Worm (Caenorhabditis elegans) whole organism, L1 larva: ENCODE data around the gene osm-11.

ENCODE experiments used
- F16B12.6 ChIP-seq: fragments of 150-350 bp; optimal IDR thresholded peaks from 2 replicates; lab custom pipeline; 2014; ENCODE audit warnings: missing biosample characterization, missing genetic modification characterization
- ceh-8 ChIP-seq: fragments of 200-800 bp; sonication (Bioruptor generic); optimal IDR thresholded peaks from 2 replicates; lab custom pipeline; 2018; ENCODE audit warnings: mild to moderate bottlenecking, missing genetic modification characterization, moderate library complexity, missing compliant biosample characterization
- ceh-82 ChIP-seq, 3 experiments: fragments of 150-350 bp in 1 of 3; sonication (generic microtip) in 2 of 3; optimal IDR thresholded peaks; 2 replicates each; lab custom pipeline; 2014 to 2017; ENCODE audit warnings: missing biosample characterization in 3 of 3, missing genetic modification characterization in 3 of 3
- dpl-1 ChIP-seq, 3 experiments: fragments of 150-350 bp in 2 of 3; sonication (generic microtip) in 1 of 3; optimal IDR thresholded peaks; 2 replicates each; lab custom pipeline; 2014 to 2017; ENCODE audit warnings: missing biosample characterization in 3 of 3, missing genetic modification characterization in 3 of 3, missing genetic modification reagents in 3 of 3
- dsc-1 ChIP-seq: sonication (generic microtip); optimal IDR thresholded peaks from 2 replicates; lab custom pipeline; 2016; ENCODE audit warnings: mild to moderate bottlenecking, missing genetic modification characterization, missing compliant biosample characterization
- egl-13 ChIP-seq: sonication (generic microtip); optimal IDR thresholded peaks from 2 replicates; lab custom pipeline; 2016; ENCODE audit warnings: missing genotype, missing genetic modification reagents, missing genetic modification characterization, missing compliant biosample characterization
- elt-3 ChIP-seq, 6 experiments: fragments of 150-350 bp in 1 of 6; sonication (generic microtip); optimal IDR thresholded peaks; 2 replicates each; lab custom pipeline; 2017 to 2018; ENCODE audit warnings: missing biosample characterization in 6 of 6, missing genetic modification characterization in 6 of 6, inconsistent platforms in 1 of 6
- ets-5 ChIP-seq: fragments of 200-800 bp; sonication (Bioruptor generic); IDR thresholded peaks from 2 replicates; pipeline ENCODE4 v1.3.6; 2022; ENCODE audit warnings: missing genetic modification characterization, missing compliant biosample characterization
- fkh-4 ChIP-seq: sonication (generic microtip); optimal IDR thresholded peaks from 2 replicates; lab custom pipeline; 2016; ENCODE audit warnings: missing compliant biosample characterization, missing genetic modification characterization, borderline replicate concordance
- fkh-8 ChIP-seq: sonication (generic microtip); optimal IDR thresholded peaks from 2 replicates; lab custom pipeline; 2016; ENCODE audit warnings: mild to moderate bottlenecking, missing genetic modification characterization, missing compliant biosample characterization
- grh-1 ChIP-seq: fragments of 200-800 bp; sonication (Bioruptor generic); IDR thresholded peaks from 2 replicates; pipeline ENCODE4 v1.3.6; 2022; ENCODE audit warnings: missing genetic modification reagents, missing genetic modification characterization, missing compliant biosample characterization
- hlh-4 ChIP-seq: sonication (generic microtip); optimal IDR thresholded peaks from 2 replicates; lab custom pipeline; 2016; ENCODE audit warnings: mild to moderate bottlenecking, missing genetic modification characterization, missing compliant biosample characterization
- irx-1 ChIP-seq: sonication (generic microtip); optimal IDR thresholded peaks from 2 replicates; lab custom pipeline; 2016; ENCODE audit warnings: missing genetic modification characterization, missing compliant biosample characterization
- isw-1 ChIP-seq: fragments of 200-800 bp; sonication (Bioruptor generic); IDR thresholded peaks from 2 replicates; pipeline ENCODE4 v1.3.6; 2022; ENCODE audit warnings: missing genetic modification characterization, missing compliant biosample characterization
- jun-1 ChIP-seq: fragments of 150-350 bp; optimal IDR thresholded peaks from 2 replicates; lab custom pipeline; 2014; ENCODE audit warnings: missing biosample characterization, missing genetic modification reagents, missing genetic modification characterization
- lin-35 ChIP-seq, 2 experiments: fragments of 150-350 bp; optimal IDR thresholded peaks; 2 replicates each; lab custom pipeline; 2014; ENCODE audit warnings: missing biosample characterization in 2 of 2, missing genetic modification characterization in 2 of 2, missing genetic modification reagents in 2 of 2
- lin-39 ChIP-seq: fragments of 150-350 bp; optimal IDR thresholded peaks from 2 replicates; lab custom pipeline; 2014; ENCODE audit warnings: missing biosample characterization, missing genetic modification reagents, missing genetic modification characterization
- lir-3 ChIP-seq: sonication (generic microtip); optimal IDR thresholded peaks from 2 replicates; lab custom pipeline; 2016; ENCODE audit warnings: mild to moderate bottlenecking, missing genetic modification characterization, moderate library complexity, missing compliant biosample characterization; ENCODE audit not compliant: poor library complexity
- mab-9 ChIP-seq: fragments of 200-800 bp; sonication (Bioruptor generic); IDR thresholded peaks from 2 replicates; pipeline ENCODE4 v1.3.6; 2022; ENCODE audit warnings: missing genetic modification reagents, missing genetic modification characterization, missing compliant biosample characterization
- mdl-1 ChIP-seq, 2 experiments: fragments of 150-350 bp; optimal IDR thresholded peaks; 2 replicates each; lab custom pipeline; 2014 to 2017; ENCODE audit warnings: missing biosample characterization in 2 of 2, missing genetic modification characterization in 2 of 2, inconsistent platforms in 1 of 2
- mep-1 ChIP-seq: fragments of 150-350 bp; optimal IDR thresholded peaks from 2 replicates; lab custom pipeline; 2014; ENCODE audit warnings: missing biosample characterization, missing genetic modification characterization
- nhr-11 ChIP-seq: fragments of 150-350 bp; optimal IDR thresholded peaks from 2 replicates; lab custom pipeline; 2014; ENCODE audit warnings: missing biosample characterization, missing genetic modification characterization
- nhr-19 ChIP-seq: fragments of 200-800 bp; sonication (Bioruptor generic); conservative IDR thresholded peaks from 2 replicates; pipeline ENCODE4 v1.3.6; 2022; ENCODE audit warnings: missing genetic modification characterization, missing compliant biosample characterization
- nhr-237 ChIP-seq: fragments of 150-350 bp; optimal IDR thresholded peaks from 2 replicates; lab custom pipeline; 2014; ENCODE audit warnings: missing biosample characterization, missing genetic modification characterization
- nhr-71 ChIP-seq: sonication (generic microtip); optimal IDR thresholded peaks from 2 replicates; lab custom pipeline; 2016; ENCODE audit warnings: mild to moderate bottlenecking, missing genetic modification characterization, moderate library complexity, missing compliant biosample characterization
- nhr-76 ChIP-seq: sonication (generic microtip); optimal IDR thresholded peaks from 2 replicates; lab custom pipeline; 2017; ENCODE audit warnings: missing biosample characterization, missing genetic modification characterization
- nhr-77 ChIP-seq: fragments of 150-350 bp; optimal IDR thresholded peaks from 2 replicates; lab custom pipeline; 2014; ENCODE audit warnings: missing biosample characterization, missing genetic modification characterization
- nhr-85 ChIP-seq: sonication (generic microtip); peaks from one replicate; lab custom pipeline; 2016; ENCODE audit warnings: missing genetic modification characterization, inconsistent platforms, missing compliant biosample characterization
- nhr-90 ChIP-seq: sonication (generic microtip); optimal IDR thresholded peaks from 2 replicates; lab custom pipeline; 2016; ENCODE audit warnings: mild to moderate bottlenecking, missing genetic modification characterization, missing compliant biosample characterization; ENCODE audit not compliant: poor library complexity
- skn-1 ChIP-seq: fragments of 150-350 bp; optimal IDR thresholded peaks from 2 replicates; lab custom pipeline; 2014; ENCODE audit warnings: missing biosample characterization, missing genetic modification characterization
- snpc-4 ChIP-seq: fragments of 150-350 bp; optimal IDR thresholded peaks from 2 replicates; lab custom pipeline; 2014; ENCODE audit warnings: missing biosample characterization, missing genetic modification characterization
- snu-23 ChIP-seq: sonication (generic microtip); optimal IDR thresholded peaks from 2 replicates; lab custom pipeline; 2016; ENCODE audit warnings: missing genetic modification characterization, missing compliant biosample characterization
- sptf-1 ChIP-seq: fragments of 150-350 bp; optimal IDR thresholded peaks from 2 replicates; lab custom pipeline; 2014; ENCODE audit warnings: missing biosample characterization, missing genetic modification characterization
- swsn-7 ChIP-seq: sonication (generic microtip); optimal IDR thresholded peaks from 2 replicates; lab custom pipeline; 2016; ENCODE audit warnings: missing genetic modification characterization, missing compliant biosample characterization
- tbx-2 ChIP-seq: sonication (generic microtip); optimal IDR thresholded peaks from 2 replicates; lab custom pipeline; 2016; ENCODE audit warnings: missing genetic modification characterization, missing compliant biosample characterization
- unc-130 ChIP-seq: fragments of 150-350 bp; optimal IDR thresholded peaks from 2 replicates; lab custom pipeline; 2017; ENCODE audit warnings: missing biosample characterization, missing genetic modification characterization, inconsistent platforms
- unc-98 ChIP-seq: fragments of 200-800 bp; sonication (Bioruptor generic); IDR thresholded peaks from 2 replicates; pipeline ENCODE4 v1.3.6; 2022; ENCODE audit warnings: missing genetic modification characterization, missing compliant biosample characterization
- vab-15 ChIP-seq: sonication (generic microtip); optimal IDR thresholded peaks from 2 replicates; lab custom pipeline; 2017; ENCODE audit warnings: missing genotype, mild to moderate bottlenecking, missing genetic modification characterization, missing compliant biosample characterization
- xbp-1 ChIP-seq: sonication (generic microtip); optimal IDR thresholded peaks from 2 replicates; lab custom pipeline; 2016; ENCODE audit warnings: missing genetic modification characterization, missing compliant biosample characterization
- zip-4 ChIP-seq: fragments of 200-800 bp; sonication (Bioruptor generic); optimal IDR thresholded peaks from 2 replicates; lab custom pipeline; 2018; ENCODE audit warnings: mild to moderate bottlenecking, missing genetic modification characterization, moderate library complexity, missing compliant biosample characterization
- ztf-11 ChIP-seq, 2 experiments: sonication (generic microtip); optimal IDR thresholded peaks; 2 replicates each; lab custom pipeline; 2016 to 2017; ENCODE audit warnings: missing genetic modification characterization in 2 of 2, missing biosample characterization in 1 of 2, missing compliant biosample characterization in 1 of 2
- ztf-4 ChIP-seq: fragments of 150-350 bp; optimal IDR thresholded peaks from 2 replicates; lab custom pipeline; 2014; ENCODE audit warnings: missing biosample characterization, missing genetic modification characterization

The osm-11 gene

ce11 chrX:17451410-17451809 is 30.0 kb upstream of the osm-11 start, which contains the start of gene C36E6.2 (continued):
- TF ChIP-seq hlh-4 (tag; lab: Kevin White, UChicago) (no peak), unc-98 (GFP tag; lab: Robert Waterston, UW) (no peak), unc-130 (tag; lab: Kevin White, UChicago) (peak; percentile 88), skn-1 (tag; lab: Kevin White, UChicago) (peak; percentile 72), isw-1 (GFP tag; lab: Robert Waterston, UW) (peak; percentile 28), sptf-1 (tag; lab: Kevin White, UChicago) (no peak), F16B12.6 (tag; lab: Kevin White, UChicago) (peak; percentile 98), nhr-11 (tag; lab: Kevin White, UChicago) (peak; percentile 32), ztf-11 (tag; optimal IDR thresholded peaks at IDR 0.05; lab: Kevin White, UChicago) (peak in 1 of 2 experiments; percentile 15), fkh-4 (tag; lab: Kevin White, UChicago) (no peak), lin-35 (GFP tag; optimal IDR thresholded peaks at IDR 0.05; lab: Kevin White, UChicago) (peak; percentile 55 to 84), lin-39 (peak; percentile 29), swsn-7 (peak; percentile 79), nhr-19 (GFP tag; lab: Robert Waterston, UW) (peak; percentile 75), elt-3 (tag; optimal IDR thresholded peaks at IDR 0.05; lab: Kevin White, UChicago) (peak in 2 of 6 experiments; percentile 48 to 78), nhr-71 (peak; percentile 89), snpc-4 (tag; lab: Kevin White, UChicago) (peak; percentile 40), mdl-1 (tag; optimal IDR thresholded peaks at IDR 0.05; lab: Kevin White, UChicago) (peak; percentile 93 to 100), jun-1 (tag; lab: Kevin White, UChicago) (peak; percentile 20), ceh-82 (tag; optimal IDR thresholded peaks at IDR 0.05; lab: Kevin White, UChicago) (peak; percentile 72 to 75 (median 74)), xbp-1 (tag; lab: Kevin White, UChicago) (peak; percentile 97), mep-1 (tag; lab: Kevin White, UChicago) (peak; percentile 97), lir-3 (tag; lab: Kevin White, UChicago) (peak; percentile 42), egl-13 (tag; lab: Kevin White, UChicago) (peak; percentile 16), ztf-4 (tag; lab: Kevin White, UChicago) (peak; percentile 75), snu-23 (GFP tag; lab: Kevin White, UChicago) (peak; percentile 89), nhr-85 (tag; lab: Kevin White, UChicago) (peak; percentile 83), vab-15 (tag; lab: Kevin White, UChicago) (peak; percentile 56), dsc-1 (tag; lab: Kevin White, UChicago) (peak; percentile 77), nhr-237 (tag; lab: Kevin White, UChicago) (peak; percentile 32), ets-5 (GFP tag; lab: Robert Waterston, UW) (no peak), dpl-1 (GFP tag; optimal IDR thresholded peaks at IDR 0.05; lab: Kevin White, UChicago) (peak in 2 of 3 experiments; percentile 59 to 64), fkh-8 (peak; percentile 78), tbx-2 (peak; percentile 77), nhr-90 (tag; lab: Kevin White, UChicago) (peak; percentile 70), nhr-76 (tag; lab: Kevin White, UChicago) (no peak), ceh-8 (GFP tag; lab: Kevin White, UChicago) (peak; percentile 30)

ce11 chrX:17442539-17442938 is 21.2 kb upstream of the osm-11 start:
- TF ChIP-seq grh-1 = peak; percentile 45; the same call in 1 of the 2 replicates
- TF ChIP-seq mab-9 (GFP tag; lab: Robert Waterston, UW) = 0 out of 2 replicates have a peak, but pooled peaks have one; percentile 34
- TF ChIP-seq, all 84 proteins: peak for 2; not testable (repeated sequence) for 82

ce11 chrX:17438386-17438785 is 17.0 kb upstream of the osm-11 start, which contains the start of gene C36E6.8:
TSS of gene C36E6.8 (plus strand) at chrX:17438686.
- no peak for TF ChIP-seq mdl-1 (tag; optimal IDR thresholded peaks at IDR 0.05; lab: Kevin White, UChicago)
- TF ChIP-seq zip-4 (GFP tag; lab: Kevin White, UChicago) = no peak
- no peak for TF ChIP-seq lin-35 (GFP tag; optimal IDR thresholded peaks at IDR 0.05; lab: Kevin White, UChicago)
- no peak for TF ChIP-seq nhr-77 (tag; lab: Kevin White, UChicago)
- TF ChIP-seq nhr-90 (tag; lab: Kevin White, UChicago) = no peak
- TF ChIP-seq mab-9 (GFP tag; lab: Robert Waterston, UW) = no peak
- TF ChIP-seq jun-1 (tag; lab: Kevin White, UChicago) = no peak
- no peak for TF ChIP-seq unc-130 (tag; lab: Kevin White, UChicago)
- TF ChIP-seq irx-1 = no peak
- no peak for TF ChIP-seq isw-1 (GFP tag; lab: Robert Waterston, UW)
- TF ChIP-seq, all 84 proteins: peak for 0
